Worm (Caenorhabditis elegans): Measurements from ENCODE around the gene npr-9.

DNA sequence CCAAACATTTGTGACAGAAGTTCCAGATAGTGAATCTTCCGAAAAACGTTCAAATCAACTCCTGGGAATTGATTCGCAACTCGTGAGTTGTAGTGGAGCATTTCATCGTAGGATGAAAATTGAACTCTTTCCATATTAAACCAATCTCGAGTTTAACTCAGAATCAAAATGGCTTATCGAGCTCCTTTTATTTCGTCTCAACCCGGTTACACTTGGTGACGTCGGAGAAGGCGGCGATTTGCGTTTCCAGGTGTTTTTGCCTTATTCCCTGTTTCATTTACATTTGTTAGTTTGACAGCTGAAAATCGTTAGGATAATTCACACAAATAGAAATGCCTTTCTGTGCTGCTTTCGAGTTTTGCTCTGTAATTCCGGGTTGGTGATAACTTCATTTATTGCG is 46.0 kb downstream of the npr-9 start, which contains the start of gene F42E11.3:
- TF ChIP-seq nhr-25 (tag; optimal IDR thresholded peaks at IDR 0.05), result no peak
- TF ChIP-seq ztf-11 (tag; optimal IDR thresholded peaks at IDR 0.05), result no peak
- TF ChIP-seq alr-1 (tag; optimal IDR thresholded peaks at IDR 0.05), result no peak
- no peak for TF ChIP-seq ama-1 (optimal IDR thresholded peaks at IDR 0.05)
- TF ChIP-seq F13H6.1 (tag; optimal IDR thresholded peaks at IDR 0.05), result no peak
- TF ChIP-seq lsy-2 (tag; optimal IDR thresholded peaks at IDR 0.05), result no peak
- no peak for TF ChIP-seq blmp-1 (tag; optimal IDR thresholded peaks at IDR 0.05; ENCODE audit: insufficient read depth)
- TF ChIP-seq zag-1 (tag; optimal IDR thresholded peaks at IDR 0.05), result no peak
- no peak for TF ChIP-seq snpc-4 (tag; optimal IDR thresholded peaks at IDR 0.05)
- TF ChIP-seq nhr-12 (tag; optimal IDR thresholded peaks at IDR 0.05), result no peak
- TF ChIP-seq aly-2 (tag; optimal IDR thresholded peaks at IDR 0.05), result no peak

Data from whole organism, L2 larva.